Fruit fly (Drosophila melanogaster) whole organism: ENCODE measurements around the gene mys.

Source experiments
- Dll ChIP-seq: fragments of >200 bp; optimal IDR thresholded peaks from 2 replicates; lab custom pipeline; 2017
- EcR ChIP-seq, 2 experiments: fragments of >200 bp; optimal IDR thresholded peaks; 2 replicates each; lab custom pipeline; 2017; ENCODE audit warnings: missing biosample characterization in 2 of 2, missing genetic modification characterization in 2 of 2, missing genetic modification reagents in 2 of 2
- psq ChIP-seq: fragments of >200 bp; optimal IDR thresholded peaks from 2 replicates; lab custom pipeline; 2017
- usp ChIP-seq: fragments of >200 bp; optimal IDR thresholded peaks from 2 replicates; lab custom pipeline; 2017; ENCODE audit warnings: missing biosample characterization, missing genetic modification characterization, mixed read lengths

DNA sequence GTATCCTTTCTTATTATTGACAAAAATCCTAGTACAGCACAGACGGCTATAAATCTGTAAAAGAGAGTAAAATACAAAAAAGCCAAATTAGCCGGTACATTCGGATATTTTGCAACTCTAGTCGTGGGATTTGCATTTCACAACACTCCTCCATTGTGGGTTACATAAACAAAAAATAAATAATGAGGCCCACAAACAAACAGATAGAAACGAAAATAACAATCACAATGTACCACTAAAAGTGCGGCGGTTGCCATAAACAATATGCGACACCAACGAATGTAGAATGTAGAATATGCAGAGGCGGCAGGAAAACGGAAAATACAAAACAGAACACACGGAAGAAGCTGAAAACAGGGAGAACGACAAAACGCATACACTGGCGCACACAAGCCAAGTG, 5.4 kb upstream of the mys start:
- no peak for TF ChIP-seq psq (lab: Kevin White, UChicago)
- TF ChIP-seq Dll (lab: Kevin White, UChicago) = no peak
- TF ChIP-seq usp (GFP tag; lab: Kevin White, UChicago) = no peak
- TF ChIP-seq EcR (GFP tag; optimal IDR thresholded peaks at IDR 0.05; lab: Kevin White, UChicago) = no peak
